Worm (Caenorhabditis elegans) whole organism, L4/young adult: ENCODE measurements around the gene wrt-10.

Experiments
- W03F9.2 ChIP-seq: fragments of 150-350 bp; optimal IDR thresholded peaks from 2 replicates; lab custom pipeline; 2014; ENCODE audit warnings: missing biosample characterization, missing genetic modification characterization
- dao-5 ChIP-seq: sonication (generic microtip); optimal IDR thresholded peaks from 2 replicates; lab custom pipeline; 2016; ENCODE audit warnings: missing genotype, missing genetic modification characterization, moderate library complexity, missing compliant biosample characterization
- him-1 ChIP-seq: sonication (generic microtip); optimal IDR thresholded peaks from 2 replicates; lab custom pipeline; 2016; ENCODE audit warnings: missing genotype, missing genetic modification reagents, missing genetic modification characterization, missing compliant biosample characterization

DNA sequence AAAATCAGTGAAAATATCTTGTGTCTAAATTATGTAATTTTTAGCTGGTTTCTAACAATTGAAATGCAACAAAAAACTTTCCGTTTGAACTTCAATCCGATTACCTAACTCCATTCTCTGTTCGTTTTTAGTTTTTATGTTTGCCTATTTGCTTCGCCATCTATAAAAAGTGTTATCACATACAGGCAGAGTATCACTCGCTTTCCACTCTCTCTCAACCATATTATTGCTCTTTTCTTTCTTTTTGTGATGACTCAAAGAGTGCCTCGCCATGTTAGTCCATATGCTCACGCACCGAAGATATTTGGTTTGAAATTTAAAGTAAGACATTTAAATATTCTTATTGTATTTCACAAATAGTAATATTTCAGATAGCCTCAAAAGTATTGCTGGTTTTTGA is 571 bp upstream of the wrt-10 start, which contains the start of gene ZK1290.13:
- no peak for TF ChIP-seq him-1 (tag; lab: Kevin White, UChicago)
- TF ChIP-seq W03F9.2 = no peak
- TF ChIP-seq dao-5 (tag; lab: Kevin White, UChicago) = no peak
